Worm (Caenorhabditis elegans): Measurements from ENCODE around the gene lron-7.

lron-7 gene

ce11 chrX:7334302-7334724, 42.4 kb downstream of the lron-7 start, which contains the start of gene epg-7 (continued):
- no peak for TF ChIP-seq ets-5 (GFP tag; IDR thresholded peaks at IDR 0.05)
- peak; percentile 59 for TF ChIP-seq blmp-1 (tag; optimal IDR thresholded peaks at IDR 0.05)
- TF ChIP-seq nhr-28 (tag; optimal IDR thresholded peaks at IDR 0.05), result no peak
- TF ChIP-seq zag-1 (tag; optimal IDR thresholded peaks at IDR 0.05), result peak; percentile 90
- TF ChIP-seq nhr-237 (tag; optimal IDR thresholded peaks at IDR 0.05), result peak; percentile 75
- TF ChIP-seq fkh-4 (tag; optimal IDR thresholded peaks at IDR 0.05; ENCODE audit: borderline replicate concordance), result peak; percentile 71
- TF ChIP-seq hlh-4 (tag; optimal IDR thresholded peaks at IDR 0.05), result no peak
- peak; percentile 87 for TF ChIP-seq lin-39 (tag; optimal IDR thresholded peaks at IDR 0.05)
- TF ChIP-seq isw-1 (GFP tag; IDR thresholded peaks at IDR 0.05), result peak; percentile 90
- no peak for TF ChIP-seq nhr-12 (tag; optimal IDR thresholded peaks at IDR 0.05)
- peak; percentile 94 for TF ChIP-seq unc-86 (tag; optimal IDR thresholded peaks at IDR 0.05)
- TF ChIP-seq hpl-2 (GFP tag; optimal IDR thresholded peaks at IDR 0.05), result peak; percentile 51
- TF ChIP-seq elt-2 (tag; optimal IDR thresholded peaks at IDR 0.05), result peak; percentile 89
- TF ChIP-seq aly-2 (tag; optimal IDR thresholded peaks at IDR 0.05), result peak; percentile 30
- TF ChIP-seq C04F5.9 (tag; optimal IDR thresholded peaks at IDR 0.05), result peak; percentile 72
- TF ChIP-seq ces-1 (GFP tag; optimal IDR thresholded peaks at IDR 0.05), result no peak
- peak; percentile 77 to 91 (median 88) for TF ChIP-seq ceh-82 (tag; optimal IDR thresholded peaks at IDR 0.05)
- peak; percentile 98 for TF ChIP-seq tbx-2 (tag; optimal IDR thresholded peaks at IDR 0.05)
- no peak for TF ChIP-seq C34B4.2 (tag; optimal IDR thresholded peaks at IDR 0.05)
- peak; percentile 81 to 85 for TF ChIP-seq efl-1 (optimal IDR thresholded peaks at IDR 0.05)
- TF ChIP-seq efl-1 (GFP tag; optimal IDR thresholded peaks at IDR 0.05 in 1 of 2), result peak; percentile 67 to 97
- peak; percentile 95 for TF ChIP-seq nhr-19 (GFP tag; conservative IDR thresholded peaks at IDR 0.05)
- no peak for TF ChIP-seq vab-15 (tag; optimal IDR thresholded peaks at IDR 0.05)
- TF ChIP-seq elt-3 (tag; optimal IDR thresholded peaks at IDR 0.05), result peak in 3 of 6 experiments; percentile 7 to 88 (median 86)
- TF ChIP-seq egl-13 (tag; optimal IDR thresholded peaks at IDR 0.05), result peak; percentile 95
- no peak for TF ChIP-seq pag-3 (tag; optimal IDR thresholded peaks at IDR 0.05; ENCODE audit: borderline replicate concordance, insufficient read depth)
- TF ChIP-seq jun-1 (tag; optimal IDR thresholded peaks at IDR 0.05), result peak; percentile 95
- TF ChIP-seq unc-130 (tag; optimal IDR thresholded peaks at IDR 0.05), result peak; percentile 88
- TF ChIP-seq sptf-1 (tag; optimal IDR thresholded peaks at IDR 0.05), result no peak
- TF ChIP-seq sox-4 (tag; optimal IDR thresholded peaks at IDR 0.05), result peak; percentile 86
- no peak for TF ChIP-seq Y116A8C.19 (tag; optimal IDR thresholded peaks at IDR 0.05; ENCODE audit: borderline replicate concordance)
- no peak for TF ChIP-seq unc-62 (GFP tag; optimal IDR thresholded peaks at IDR 0.05)

ce11 chrX:7340394-7340793, 48.5 kb downstream of the lron-7 start:
- peak; percentile 12 to 50 for TF ChIP-seq lin-35 (GFP tag; optimal IDR thresholded peaks at IDR 0.05)
- TF ChIP-seq egl-27 (tag; optimal IDR thresholded peaks at IDR 0.05), result no peak
- no peak for TF ChIP-seq unc-130 (tag; optimal IDR thresholded peaks at IDR 0.05)
- no peak for TF ChIP-seq aha-1 (tag; optimal IDR thresholded peaks at IDR 0.05)
- TF ChIP-seq elt-3 (tag; optimal IDR thresholded peaks at IDR 0.05), result peak in 1 of 6 experiments; percentile 3
- peak; percentile 12 for TF ChIP-seq lin-14 (GFP tag; optimal IDR thresholded peaks at IDR 0.05)
- peak; percentile 54 for TF ChIP-seq blmp-1 (tag; optimal IDR thresholded peaks at IDR 0.05)
- TF ChIP-seq nhr-28 (tag; optimal IDR thresholded peaks at IDR 0.05), result no peak
- peak; percentile 2 to 42 (median 28) for TF ChIP-seq dpl-1 (GFP tag; optimal IDR thresholded peaks at IDR 0.05)
- TF ChIP-seq mep-1 (tag; optimal IDR thresholded peaks at IDR 0.05), result peak; percentile 43
- TF ChIP-seq snu-23 (GFP tag; optimal IDR thresholded peaks at IDR 0.05), result peak; percentile 12
- no peak for TF ChIP-seq jun-1 (tag; optimal IDR thresholded peaks at IDR 0.05)
- TF ChIP-seq efl-1 (optimal IDR thresholded peaks at IDR 0.05), result peak; percentile 26 to 29
- peak; percentile 25 to 93 for TF ChIP-seq efl-1 (GFP tag; optimal IDR thresholded peaks at IDR 0.05 in 1 of 2)
- TF ChIP-seq pag-3 (tag; optimal IDR thresholded peaks at IDR 0.05; ENCODE audit: borderline replicate concordance, insufficient read depth), result no peak
- TF ChIP-seq swsn-7 (tag; optimal IDR thresholded peaks at IDR 0.05), result peak; percentile 24
- TF ChIP-seq F16B12.6 (tag; optimal IDR thresholded peaks at IDR 0.05), result peak; percentile 77
- TF ChIP-seq xbp-1 (tag; optimal IDR thresholded peaks at IDR 0.05), result peak; percentile 14
- no peak for TF ChIP-seq nhr-77 (tag; optimal IDR thresholded peaks at IDR 0.05)
- no peak for TF ChIP-seq fkh-8 (tag; optimal IDR thresholded peaks at IDR 0.05)
- no peak for TF ChIP-seq unc-30 (tag; optimal IDR thresholded peaks at IDR 0.05)
- TF ChIP-seq lsy-2 (tag; optimal IDR thresholded peaks at IDR 0.05), result peak in 1 of 2 experiments; percentile 10
